Worm (Caenorhabditis elegans) whole organism, mixed stage, embryonic: ENCODE results near the gene gar-1.

Experiments
- ceh-43 ChIP-seq: fragments of 200-800 bp; sonication (Bioruptor generic); optimal IDR thresholded peaks from 2 replicates; lab custom pipeline; 2018; ENCODE audit warnings: mild to moderate bottlenecking, missing genetic modification characterization, moderate library complexity, missing compliant biosample characterization
- ceh-83 ChIP-seq: fragments of 200-800 bp; sonication (Bioruptor generic); optimal IDR thresholded peaks from 2 replicates; lab custom pipeline; 2018; ENCODE audit warnings: mild to moderate bottlenecking, missing genetic modification characterization, missing compliant biosample characterization
- cnd-1 ChIP-seq: fragments of 200-800 bp; sonication (Bioruptor generic); optimal IDR thresholded peaks from 2 replicates; lab custom pipeline; 2018; ENCODE audit warnings: mild to moderate bottlenecking, missing genetic modification characterization, missing compliant biosample characterization
- hlh-1 ChIP-seq: fragments of 150-350 bp; optimal IDR thresholded peaks from 2 replicates; lab custom pipeline; 2014; ENCODE audit warnings: missing biosample characterization, missing genetic modification reagents, missing genetic modification characterization
- lsy-2 ChIP-seq: fragments of 150-350 bp; optimal IDR thresholded peaks from 2 replicates; lab custom pipeline; 2014; ENCODE audit warnings: missing biosample characterization, missing genetic modification characterization
- nhr-237 ChIP-seq: fragments of 150-350 bp; optimal IDR thresholded peaks from 2 replicates; lab custom pipeline; 2014; ENCODE audit warnings: missing biosample characterization, missing genetic modification characterization
- nhr-76 ChIP-seq: sonication (generic microtip); optimal IDR thresholded peaks from 2 replicates; lab custom pipeline; 2017; ENCODE audit warnings: missing biosample characterization, missing genetic modification characterization
- pha-4 ChIP-seq: fragments of 150-350 bp; optimal IDR thresholded peaks from 2 replicates; lab custom pipeline; 2018; ENCODE audit warnings: missing biosample characterization, missing genetic modification reagents, missing genetic modification characterization

DNA sequence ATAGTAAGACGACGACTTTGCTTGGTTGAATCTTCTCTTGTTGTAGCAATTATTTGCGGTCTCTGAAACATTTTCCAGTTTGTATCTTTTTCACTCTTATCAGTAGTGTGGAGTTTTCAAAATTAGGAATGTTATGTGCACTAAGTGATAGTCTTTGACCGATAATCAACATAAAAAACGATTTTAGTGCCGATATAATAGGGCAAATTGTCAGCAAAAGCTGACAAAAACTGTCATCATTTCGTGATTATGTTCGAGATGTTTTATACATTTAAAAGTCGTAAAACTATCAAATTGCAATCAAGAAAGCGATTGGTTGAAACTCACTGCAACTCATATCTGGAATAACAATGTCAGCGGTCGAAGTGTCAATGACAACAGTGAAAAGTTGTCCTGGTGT is 39.4 kb downstream of the gar-1 start:
- no peak for TF ChIP-seq ceh-83
- TF ChIP-seq pha-4 (tag; lab: Kevin White, UChicago) = no peak
- no peak for TF ChIP-seq lsy-2 (tag; lab: Kevin White, UChicago)
- no peak for TF ChIP-seq nhr-237 (tag; lab: Kevin White, UChicago)
- TF ChIP-seq hlh-1 (tag; lab: Kevin White, UChicago) = no peak
- no peak for TF ChIP-seq ceh-43 (GFP tag; lab: Kevin White, UChicago)
- TF ChIP-seq cnd-1 (tag; lab: Kevin White, UChicago) = no peak
- TF ChIP-seq nhr-76 (tag; lab: Kevin White, UChicago) = no peak
